Worm (Caenorhabditis elegans): ENCODE results near the gene F58E2.4.

DNA sequence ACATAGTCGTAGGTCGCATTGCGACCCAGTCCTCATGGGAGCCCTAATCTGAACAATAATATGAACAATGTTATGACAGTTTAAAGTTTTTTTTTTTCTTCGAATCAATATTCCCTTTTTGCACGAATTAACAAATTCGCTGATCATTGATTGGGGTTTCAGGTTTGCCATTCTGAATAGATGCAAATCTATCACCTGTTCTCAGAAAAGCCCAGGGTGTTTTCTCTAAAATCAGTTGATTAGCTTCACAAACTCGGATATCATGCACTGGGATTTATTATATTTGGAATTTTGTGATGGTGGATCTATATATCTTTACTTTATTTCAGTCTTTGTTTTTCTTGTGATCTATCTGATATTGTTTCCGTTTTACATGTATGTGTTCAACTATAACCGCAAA lies 9.8 kb upstream of the F58E2.4 start, which contains the start of gene srz-23:
- TF ChIP-seq nhr-28 (tag; optimal IDR thresholded peaks at IDR 0.05), result no peak
- no peak for TF ChIP-seq tbx-8 (GFP tag; optimal IDR thresholded peaks at IDR 0.05)
- TF ChIP-seq sptf-1 (tag; optimal IDR thresholded peaks at IDR 0.05), result no peak
- no peak for TF ChIP-seq snpc-4 (tag; optimal IDR thresholded peaks at IDR 0.05)
- no peak for TF ChIP-seq mab-5 (tag; optimal IDR thresholded peaks at IDR 0.05)
- TF ChIP-seq lin-13 (tag; optimal IDR thresholded peaks at IDR 0.05), result no peak
- TF ChIP-seq unc-62 (GFP tag; optimal IDR thresholded peaks at IDR 0.05), result no peak
- TF ChIP-seq ceh-83 (GFP tag; optimal IDR thresholded peaks at IDR 0.05), result no peak
- no peak for TF ChIP-seq pha-4 (tag; optimal IDR thresholded peaks at IDR 0.05)
- no peak for TF ChIP-seq bed-3 (GFP tag; optimal IDR thresholded peaks at IDR 0.05)

Measured in whole organism, mixed stage, embryonic.